Fruit fly (Drosophila melanogaster) Kc167 (cell line): ENCODE results near the gene BBS1.

ENCODE experiments used
- Myc ChIP-seq: fragments of >200 bp; optimal IDR thresholded peaks from 2 replicates; lab custom pipeline; 2017; ENCODE audit warnings: missing external identifiers
- Sin3A ChIP-seq: fragments of >200 bp; optimal IDR thresholded peaks from 2 replicates; lab custom pipeline; 2018; ENCODE audit warnings: missing external identifiers
- h ChIP-seq: fragments of >200 bp; optimal IDR thresholded peaks from 3 replicates; lab custom pipeline; 2018; ENCODE audit warnings: missing external identifiers
- insv ChIP-seq: fragments of >200 bp; optimal IDR thresholded peaks from 3 replicates; lab custom pipeline; 2018; ENCODE audit warnings: missing external identifiers
- psq ChIP-seq: fragments of >200 bp; optimal IDR thresholded peaks from 2 replicates; lab custom pipeline; 2017; ENCODE audit warnings: missing external identifiers
- ttk ChIP-seq: sonication (Bioruptor generic); optimal IDR thresholded peaks from 2 replicates; lab custom pipeline; 2017; ENCODE audit warnings: missing external identifiers

BBS1 gene

DNA sequence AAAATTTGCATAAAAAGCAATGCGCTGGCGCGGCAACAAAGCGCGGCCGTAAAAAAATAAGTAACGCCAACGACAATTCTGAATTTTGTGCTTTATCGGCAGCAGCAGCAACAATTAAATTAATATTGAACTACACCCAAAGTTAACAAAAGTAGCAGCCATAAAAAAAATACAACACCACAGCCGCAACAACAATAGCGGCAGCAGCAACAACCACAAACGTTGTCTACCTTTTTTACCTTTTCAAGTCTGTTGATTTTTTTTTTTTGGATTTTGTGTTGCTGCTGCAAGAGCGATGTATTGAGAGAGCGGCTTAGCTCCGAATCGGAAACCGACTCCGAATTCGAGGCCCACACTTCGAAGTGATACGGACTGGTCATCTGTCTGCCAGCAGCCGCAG, 9.1 kb downstream of the BBS1 start:
- no peak for TF ChIP-seq insv (lab: Kevin White, UChicago)
- no peak for TF ChIP-seq psq (lab: Kevin White, UChicago)
- TF ChIP-seq h (lab: Kevin White, UChicago): no peak
- TF ChIP-seq Myc (lab: Kevin White, UChicago): no peak
- TF ChIP-seq ttk: no peak
- TF ChIP-seq Sin3A (lab: Kevin White, UChicago): no peak

DNA sequence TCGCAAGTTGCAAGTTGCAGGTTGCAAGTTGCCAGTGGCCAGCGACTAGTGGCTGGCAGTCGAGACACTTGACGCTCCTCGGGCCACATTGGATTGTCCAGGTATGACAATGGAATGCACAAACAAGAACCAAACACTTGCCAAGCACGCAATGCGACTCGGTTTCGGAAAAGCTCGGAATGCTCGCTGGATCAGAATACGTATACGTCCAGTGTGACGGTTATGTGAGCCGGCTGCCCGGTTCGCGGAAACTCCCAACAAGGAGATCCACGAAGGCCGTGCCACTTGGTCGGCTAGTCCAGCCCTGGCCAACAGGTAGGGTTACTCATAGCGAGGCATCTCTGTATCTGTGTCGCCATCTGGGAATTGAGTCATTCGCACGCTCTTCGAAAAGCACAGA, 11.0 kb downstream of the BBS1 start:
- TF ChIP-seq insv (lab: Kevin White, UChicago) (no peak), Sin3A (lab: Kevin White, UChicago) (no peak), ttk (no peak), Myc (lab: Kevin White, UChicago) (no peak), h (lab: Kevin White, UChicago) (no peak), psq (lab: Kevin White, UChicago) (no peak)

- TF ChIP-seq ttk (no peak), psq (lab: Kevin White, UChicago) (no peak), insv (lab: Kevin White, UChicago) (no peak), Myc (lab: Kevin White, UChicago) (no peak), Sin3A (lab: Kevin White, UChicago) (no peak), h (lab: Kevin White, UChicago) (no peak)
These were observed 12.0 kb downstream of the BBS1 start for dm6 chr3L:7137613-7138189.

dm6 chr3L:7143283-7143682, 17.6 kb downstream of the BBS1 start:
- TF ChIP-seq insv (lab: Kevin White, UChicago) (no peak), psq (lab: Kevin White, UChicago) (no peak), Myc (lab: Kevin White, UChicago) (no peak), ttk (no peak), h (lab: Kevin White, UChicago) (no peak)

dm6 chr3L:7147796-7148195, 22.1 kb downstream of the BBS1 start:
- no peak for TF ChIP-seq ttk
- no peak for TF ChIP-seq insv (lab: Kevin White, UChicago)
- TF ChIP-seq psq (lab: Kevin White, UChicago): no peak
- TF ChIP-seq Sin3A (lab: Kevin White, UChicago): no peak
- no peak for TF ChIP-seq h (lab: Kevin White, UChicago)
- TF ChIP-seq Myc (lab: Kevin White, UChicago): no peak

DNA sequence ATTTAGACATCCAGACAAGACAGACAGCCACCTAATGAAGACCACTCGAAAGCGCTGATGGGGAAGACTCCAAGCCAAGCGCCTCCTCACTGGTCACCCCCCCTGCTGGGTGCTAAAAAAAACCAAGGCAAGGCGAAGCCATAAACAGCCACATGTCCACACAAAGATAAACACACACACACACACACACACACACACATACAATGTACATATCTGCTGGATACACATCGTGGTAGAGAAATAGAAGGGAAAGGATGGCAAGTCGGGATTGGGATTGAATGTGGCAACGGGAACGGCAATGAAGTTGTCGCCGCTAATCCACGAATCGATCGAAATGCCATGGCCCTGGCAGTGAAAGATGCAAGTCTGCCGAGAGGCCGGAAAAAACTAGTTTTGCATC, 23.7 kb downstream of the BBS1 start:
- no peak for TF ChIP-seq Sin3A (lab: Kevin White, UChicago)
- no peak for TF ChIP-seq psq (lab: Kevin White, UChicago)
- TF ChIP-seq ttk: no peak

DNA sequence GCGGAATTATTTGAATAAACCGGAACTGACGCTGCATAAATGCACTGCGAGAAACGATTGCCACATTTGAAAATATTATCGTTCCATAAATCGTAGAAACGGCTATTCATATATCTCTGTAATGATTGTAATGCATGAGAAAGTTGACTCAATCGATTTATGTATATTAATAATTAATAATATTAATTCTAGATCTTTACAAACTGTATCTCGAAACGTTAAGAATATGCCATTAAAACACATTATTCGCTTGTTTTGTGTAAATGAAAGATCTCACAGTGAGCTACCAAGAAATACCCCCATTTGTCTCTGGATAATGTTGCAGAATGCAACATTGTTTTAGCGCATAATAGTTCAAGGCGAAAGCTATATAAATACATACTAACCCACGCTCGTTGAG, 24.1 kb downstream of the BBS1 start:
- no peak for TF ChIP-seq h (lab: Kevin White, UChicago)
- TF ChIP-seq Sin3A (lab: Kevin White, UChicago): no peak
- no peak for TF ChIP-seq ttk
- TF ChIP-seq insv (lab: Kevin White, UChicago): no peak
- TF ChIP-seq Myc (lab: Kevin White, UChicago): no peak
- TF ChIP-seq psq (lab: Kevin White, UChicago): no peak

dm6 chr3L:7150850-7151249, 25.1 kb downstream of the BBS1 start:
- TF ChIP-seq insv (lab: Kevin White, UChicago) (no peak), h (lab: Kevin White, UChicago) (no peak), ttk (no peak), psq (lab: Kevin White, UChicago) (no peak), Myc (lab: Kevin White, UChicago) (no peak), Sin3A (lab: Kevin White, UChicago) (no peak)

DNA sequence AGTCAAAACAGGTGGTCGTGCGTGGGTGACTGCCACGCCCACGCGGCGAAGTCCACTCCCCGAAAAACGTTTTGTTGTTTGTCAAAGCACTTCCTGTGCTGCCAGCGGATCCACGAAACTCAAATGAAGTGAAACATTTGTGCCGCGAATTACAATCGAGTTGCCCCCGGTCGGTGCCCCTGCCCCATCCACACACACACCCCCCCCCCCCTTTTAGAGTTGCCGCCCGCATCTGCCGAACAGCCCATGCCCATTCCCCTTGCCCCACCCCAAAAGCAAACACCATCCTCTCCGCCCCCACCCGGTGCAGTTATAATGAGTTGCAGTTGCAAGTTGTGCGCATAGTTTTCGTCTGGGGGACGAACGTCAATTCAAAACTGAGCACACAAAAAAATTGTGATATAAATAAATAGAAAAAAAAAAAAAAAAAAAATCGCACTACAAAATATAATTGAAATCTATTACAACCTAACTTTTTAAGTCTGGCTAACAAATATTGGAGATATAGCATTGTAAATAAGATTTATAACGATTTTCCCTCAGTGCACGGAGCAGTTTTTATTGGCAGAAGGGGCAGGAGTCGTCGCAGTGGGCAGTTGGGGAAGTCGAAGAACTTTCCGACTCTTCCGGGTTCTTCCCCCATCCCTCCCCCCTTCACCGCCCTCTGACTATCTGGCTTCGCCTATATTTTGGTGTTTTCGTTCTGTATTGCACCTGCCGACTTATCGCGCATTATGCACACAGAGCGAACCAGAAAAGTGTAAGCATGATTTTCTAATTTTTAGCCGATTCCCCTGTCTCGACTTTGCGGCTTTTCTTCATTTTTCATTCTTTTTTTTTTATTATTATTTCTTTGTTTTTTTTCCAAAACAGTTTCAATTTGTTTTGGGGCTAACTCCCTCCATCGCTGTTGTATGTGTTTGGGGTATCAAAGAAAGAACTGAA, 26.1 kb downstream of the BBS1 start:
- no peak for TF ChIP-seq Sin3A (lab: Kevin White, UChicago)
- TF ChIP-seq ttk: no peak
- TF ChIP-seq insv (lab: Kevin White, UChicago): no peak
- TF ChIP-seq Myc (lab: Kevin White, UChicago): no peak
- no peak for TF ChIP-seq h (lab: Kevin White, UChicago)
- no peak for TF ChIP-seq psq (lab: Kevin White, UChicago)

- TF ChIP-seq ttk: no peak
- TF ChIP-seq Myc (lab: Kevin White, UChicago): no peak
- no peak for TF ChIP-seq h (lab: Kevin White, UChicago)
- TF ChIP-seq Sin3A (lab: Kevin White, UChicago): no peak
- TF ChIP-seq psq (lab: Kevin White, UChicago): no peak
- no peak for TF ChIP-seq insv (lab: Kevin White, UChicago)
These were observed 27.9 kb downstream of the BBS1 start for dm6 chr3L:7153634-7154033.

- TF ChIP-seq psq (lab: Kevin White, UChicago) (no peak), h (lab: Kevin White, UChicago) (no peak), ttk (no peak), Sin3A (lab: Kevin White, UChicago) (no peak), insv (lab: Kevin White, UChicago) (no peak), Myc (lab: Kevin White, UChicago) (no peak)
These were observed 28.5 kb downstream of the BBS1 start for dm6 chr3L:7154249-7154648.

dm6 chr3L:7155522-7155978, 29.8 kb downstream of the BBS1 start:
- TF ChIP-seq h (lab: Kevin White, UChicago) (no peak), Sin3A (lab: Kevin White, UChicago) (no peak), insv (lab: Kevin White, UChicago) (no peak)
